Worm (Caenorhabditis elegans) whole organism, L4/young adult: Measurements from ENCODE around the gene nhx-9.

ENCODE experiments used
- W03F9.2 ChIP-seq: fragments of 150-350 bp; optimal IDR thresholded peaks from 2 replicates; lab custom pipeline; 2014; ENCODE audit warnings: missing biosample characterization, missing genetic modification characterization
- dao-5 ChIP-seq: sonication (generic microtip); optimal IDR thresholded peaks from 2 replicates; lab custom pipeline; 2016; ENCODE audit warnings: missing genotype, missing genetic modification characterization, moderate library complexity, missing compliant biosample characterization
- him-1 ChIP-seq: sonication (generic microtip); optimal IDR thresholded peaks from 2 replicates; lab custom pipeline; 2016; ENCODE audit warnings: missing genotype, missing genetic modification reagents, missing genetic modification characterization, missing compliant biosample characterization

Gene nhx-9

ce11 chrIV:11913295-11913940 lies 17.3 kb upstream of the nhx-9 start:
- TF ChIP-seq W03F9.2 (no peak), dao-5 (tag; lab: Kevin White, UChicago) (no peak), him-1 (tag; lab: Kevin White, UChicago) (no peak)

- no peak for TF ChIP-seq him-1 (tag; lab: Kevin White, UChicago)
- TF ChIP-seq dao-5 (tag; lab: Kevin White, UChicago), result no peak
- TF ChIP-seq W03F9.2, result no peak
Measured at ce11 chrIV:11914260-11914836, 16.3 kb upstream of the nhx-9 start.

- TF ChIP-seq dao-5 (tag; lab: Kevin White, UChicago) (no peak), W03F9.2 (no peak), him-1 (tag; lab: Kevin White, UChicago) (no peak)
Measured at ce11 chrIV:11914837-11915737, 15.6 kb upstream of the nhx-9 start, which contains the start of gene fat-6. TSS of gene fat-6 (minus strand) at chrIV:11915687.

- TF ChIP-seq W03F9.2, result no peak
- no peak for TF ChIP-seq him-1 (tag; lab: Kevin White, UChicago)
- no peak for TF ChIP-seq dao-5 (tag; lab: Kevin White, UChicago)
Measured at ce11 chrIV:11915768-11916453, 14.8 kb upstream of the nhx-9 start, which contains the start of gene ZK822.9. TSS of gene ZK822.9 (plus strand) at chrIV:11915947.

ce11 chrIV:11916907-11917306 lies 13.8 kb upstream of the nhx-9 start, which contains the start of gene ZK822.10:
TSS of gene ZK822.10 (plus strand) at chrIV:11917137.
- TF ChIP-seq him-1 (tag; lab: Kevin White, UChicago) (no peak), W03F9.2 (no peak), dao-5 (tag; lab: Kevin White, UChicago) (no peak)

- TF ChIP-seq dao-5 (tag; lab: Kevin White, UChicago) (no peak), W03F9.2 (no peak), him-1 (tag; lab: Kevin White, UChicago) (no peak)
Measured at ce11 chrIV:11917886-11918285, 12.8 kb upstream of the nhx-9 start.

ce11 chrIV:11919067-11919466 lies 11.6 kb upstream of the nhx-9 start:
- TF ChIP-seq dao-5 (tag; lab: Kevin White, UChicago), result no peak
- no peak for TF ChIP-seq him-1 (tag; lab: Kevin White, UChicago)
- no peak for TF ChIP-seq W03F9.2

ce11 chrIV:11922011-11922410 lies 8.7 kb upstream of the nhx-9 start, which contains the start of gene ZK822.1:
TSS of gene ZK822.1 (minus strand) at chrIV:11922131.
- TF ChIP-seq dao-5 (tag; lab: Kevin White, UChicago) (no peak), W03F9.2 (no peak), him-1 (tag; lab: Kevin White, UChicago) (no peak)

ce11 chrIV:11923074-11923473 lies 7.6 kb upstream of the nhx-9 start, which contains the start of gene srlf-31:
TSS of gene srlf-31 (minus strand) at chrIV:11923174.
- no peak for TF ChIP-seq him-1 (tag; lab: Kevin White, UChicago)
- TF ChIP-seq W03F9.2, result no peak
- no peak for TF ChIP-seq dao-5 (tag; lab: Kevin White, UChicago)

- TF ChIP-seq W03F9.2 (no peak), him-1 (tag; lab: Kevin White, UChicago) (no peak), dao-5 (tag; lab: Kevin White, UChicago) (no peak)
Measured at ce11 chrIV:11924092-11924491, 6.6 kb upstream of the nhx-9 start.

- no peak for TF ChIP-seq him-1 (tag; lab: Kevin White, UChicago)
- no peak for TF ChIP-seq W03F9.2
- no peak for TF ChIP-seq dao-5 (tag; lab: Kevin White, UChicago)
Measured at ce11 chrIV:11925346-11926075, 5.2 kb upstream of the nhx-9 start, which contains the start of the genes srlf-33 and srlf-32. TSS of gene srlf-33 (minus strand) at chrIV:11925446. TSS of gene srlf-32 (plus strand) at chrIV:11926025.

ce11 chrIV:11928388-11928787 lies 2.3 kb upstream of the nhx-9 start:
- no peak for TF ChIP-seq him-1 (tag; lab: Kevin White, UChicago)
- no peak for TF ChIP-seq W03F9.2
- TF ChIP-seq dao-5 (tag; lab: Kevin White, UChicago), result no peak
